Fruit fly (Drosophila melanogaster): ENCODE measurements around the gene Vm34Ca.

The Vm34Ca gene

DNA sequence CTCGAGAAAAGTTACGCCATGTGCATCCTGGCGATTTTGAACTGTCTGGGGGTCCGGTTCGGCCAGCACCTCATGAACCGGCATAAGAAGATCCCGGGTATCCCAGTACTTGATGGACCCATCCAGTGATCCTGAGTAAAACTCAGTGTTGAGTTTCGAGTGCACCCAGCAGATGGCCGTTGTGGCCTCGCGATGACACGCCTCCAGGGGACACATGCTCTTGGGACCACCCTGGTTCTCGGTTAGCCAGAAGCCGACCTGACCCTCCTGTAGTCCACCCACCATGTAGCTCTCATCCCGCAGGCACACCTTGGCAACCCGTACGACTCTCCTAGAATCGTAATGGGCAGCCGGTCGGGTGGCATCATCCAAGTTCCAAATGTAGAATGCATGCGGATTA, 14.0 kb downstream of the Vm34Ca start:
- TF ChIP-seq Sp1 (GFP tag; optimal IDR thresholded peaks at IDR 0.05) (no peak), Mio (GFP tag; optimal IDR thresholded peaks at IDR 0.05) (no peak), Dfd (GFP tag; optimal IDR thresholded peaks at IDR 0.05) (no peak), CG9705 (GFP tag; optimal IDR thresholded peaks at IDR 0.05) (no peak), Vsx2 (GFP tag; optimal IDR thresholded peaks at IDR 0.05; ENCODE audit: partially characterized antibody) (no peak), sage (GFP tag; optimal IDR thresholded peaks at IDR 0.05) (no peak), Jra (GFP tag; optimal IDR thresholded peaks at IDR 0.05) (no peak), usp (GFP tag; optimal IDR thresholded peaks at IDR 0.05) (no peak), lola (GFP tag; optimal IDR thresholded peaks at IDR 0.05) (no peak), CG32264 (GFP tag; optimal IDR thresholded peaks at IDR 0.05) (no peak), dl (GFP tag; optimal IDR thresholded peaks at IDR 0.05; ENCODE audit: insufficient read depth in 1 of 2, partially characterized antibody in 2 of 2) (no peak), Hr78 (GFP tag; optimal IDR thresholded peaks at IDR 0.05) (no peak), dsf (GFP tag; optimal IDR thresholded peaks at IDR 0.05; ENCODE audit: borderline replicate concordance) (no peak), sv (GFP tag; optimal IDR thresholded peaks at IDR 0.05) (no peak), Hnf4 (GFP tag; optimal IDR thresholded peaks at IDR 0.05) (no peak), woc (GFP tag; optimal IDR thresholded peaks at IDR 0.05) (no peak), brk (GFP tag; optimal IDR thresholded peaks at IDR 0.05) (no peak), br (GFP tag; optimal IDR thresholded peaks at IDR 0.05) (no peak), Hr83 (GFP tag; optimal IDR thresholded peaks at IDR 0.05; ENCODE audit: poor library complexity, severe bottlenecking) (no peak)

DNA sequence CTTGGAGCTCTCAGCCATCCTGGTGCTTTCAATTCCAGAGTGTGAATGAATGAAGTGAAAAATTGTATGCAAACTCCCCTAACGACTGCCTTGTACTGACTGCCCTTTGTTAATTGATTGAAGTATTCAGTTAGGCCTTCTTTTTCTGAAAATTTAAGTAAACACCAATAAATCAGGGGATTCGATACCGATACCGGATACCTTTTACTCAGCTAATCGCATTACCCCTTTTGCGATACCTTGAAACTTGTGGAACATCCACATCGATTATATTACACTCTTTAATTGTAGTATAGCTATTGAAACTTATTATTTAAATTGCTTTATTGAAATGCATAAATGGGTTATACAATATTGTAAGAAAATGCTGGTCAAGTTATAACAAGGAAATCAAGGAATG, 15.3 kb downstream of the Vm34Ca start, which contains the start of gene CG16957:
Gene CG16957 (minus strand): TSS at position 101 of the 400 bp plus-strand sequence.
- no peak for TF ChIP-seq rgr (GFP tag; optimal IDR thresholded peaks at IDR 0.05)
- no peak for TF ChIP-seq CG32264 (GFP tag; optimal IDR thresholded peaks at IDR 0.05)
- TF ChIP-seq HLH106 (tag; optimal IDR thresholded peaks at IDR 0.05), result no peak
- TF ChIP-seq dsf (GFP tag; optimal IDR thresholded peaks at IDR 0.05; ENCODE audit: borderline replicate concordance), result no peak
- TF ChIP-seq Mio (GFP tag; optimal IDR thresholded peaks at IDR 0.05), result no peak
- no peak for TF ChIP-seq N (GFP tag; optimal IDR thresholded peaks at IDR 0.05)
- no peak for TF ChIP-seq woc (GFP tag; optimal IDR thresholded peaks at IDR 0.05)
- TF ChIP-seq foxo (GFP tag; optimal IDR thresholded peaks at IDR 0.05), result no peak
- TF ChIP-seq Hr83 (GFP tag; optimal IDR thresholded peaks at IDR 0.05; ENCODE audit: poor library complexity, severe bottlenecking), result no peak
- TF ChIP-seq dl (GFP tag; optimal IDR thresholded peaks at IDR 0.05; ENCODE audit: insufficient read depth in 1 of 2, partially characterized antibody in 2 of 2), result no peak
- TF ChIP-seq sage (GFP tag; optimal IDR thresholded peaks at IDR 0.05), result no peak
- TF ChIP-seq jim (GFP tag; optimal IDR thresholded peaks at IDR 0.05), result no peak
- no peak for TF ChIP-seq Hr78 (GFP tag; optimal IDR thresholded peaks at IDR 0.05)

DNA sequence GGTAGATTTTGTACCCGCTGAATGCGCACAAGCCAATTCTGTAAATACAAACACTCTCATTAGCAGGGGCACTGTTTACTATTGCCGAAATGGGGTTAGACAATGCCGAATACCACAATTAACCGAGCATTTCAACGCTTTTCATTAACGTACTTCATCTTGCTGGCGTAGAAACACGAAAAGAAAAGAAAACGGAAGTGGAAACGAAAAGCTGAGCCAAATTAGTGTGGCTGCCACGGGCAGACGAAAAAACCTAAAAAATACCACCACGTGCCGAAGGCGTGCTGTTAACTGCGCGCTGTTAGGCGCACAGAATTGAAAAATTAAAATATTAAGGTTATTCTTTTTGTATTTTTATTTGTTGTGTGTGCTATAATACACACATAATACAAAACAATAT, 16.5 kb downstream of the Vm34Ca start, which contains the start of gene RpL24:
Gene RpL24 (minus strand): TSS at position 229 of the 400 bp plus-strand sequence.
- TF ChIP-seq Hnf4 (GFP tag; optimal IDR thresholded peaks at IDR 0.05), result no peak
- TF ChIP-seq OdsH (GFP tag; optimal IDR thresholded peaks at IDR 0.05), result peak; percentile 87
- no peak for TF ChIP-seq usp (GFP tag; optimal IDR thresholded peaks at IDR 0.05)
- no peak for TF ChIP-seq CrebA (GFP tag; optimal IDR thresholded peaks at IDR 0.05; ENCODE audit: borderline replicate concordance)
- no peak for TF ChIP-seq Hr78 (GFP tag; optimal IDR thresholded peaks at IDR 0.05)
- TF ChIP-seq Dif (GFP tag; optimal IDR thresholded peaks at IDR 0.05; ENCODE audit: partially characterized antibody), result no peak
- peak; percentile 75 for TF ChIP-seq Mio (GFP tag; optimal IDR thresholded peaks at IDR 0.05)
- no peak for TF ChIP-seq Dfd (GFP tag; optimal IDR thresholded peaks at IDR 0.05)
- no peak for TF ChIP-seq pan (optimal IDR thresholded peaks at IDR 0.05)
- TF ChIP-seq foxo (GFP tag; optimal IDR thresholded peaks at IDR 0.05), result peak; percentile 53 to 82
- TF ChIP-seq sv (GFP tag; optimal IDR thresholded peaks at IDR 0.05), result peak; percentile 89
- no peak for TF ChIP-seq Vsx2 (GFP tag; optimal IDR thresholded peaks at IDR 0.05; ENCODE audit: partially characterized antibody)
- TF ChIP-seq Sp1 (GFP tag; optimal IDR thresholded peaks at IDR 0.05), result peak; percentile 91
- TF ChIP-seq Abd-B (GFP tag; optimal IDR thresholded peaks at IDR 0.05), result no peak
- TF ChIP-seq dsf (GFP tag; optimal IDR thresholded peaks at IDR 0.05; ENCODE audit: borderline replicate concordance), result peak; percentile 27
- TF ChIP-seq GATAd (GFP tag; optimal IDR thresholded peaks at IDR 0.05), result no peak
- TF ChIP-seq Jra (GFP tag; optimal IDR thresholded peaks at IDR 0.05), result no peak
- no peak for TF ChIP-seq N (GFP tag; optimal IDR thresholded peaks at IDR 0.05)
- no peak for TF ChIP-seq brk (GFP tag; optimal IDR thresholded peaks at IDR 0.05)
- TF ChIP-seq dl (GFP tag; optimal IDR thresholded peaks at IDR 0.05; ENCODE audit: insufficient read depth in 1 of 2, partially characterized antibody in 2 of 2), result no peak
- TF ChIP-seq woc (GFP tag; optimal IDR thresholded peaks at IDR 0.05), result peak; percentile 53
- peak; percentile 91 for TF ChIP-seq h (GFP tag; optimal IDR thresholded peaks at IDR 0.05)
- peak; percentile 90 for TF ChIP-seq br (GFP tag; optimal IDR thresholded peaks at IDR 0.05)
- peak; percentile 77 for TF ChIP-seq Myc (optimal IDR thresholded peaks at IDR 0.05)
- peak; percentile 87 for TF ChIP-seq dmrt93B (GFP tag; optimal IDR thresholded peaks at IDR 0.05)
- TF ChIP-seq psq (GFP tag; optimal IDR thresholded peaks at IDR 0.05), result peak; percentile 74
- peak; percentile 93 for TF ChIP-seq CG9705 (GFP tag; optimal IDR thresholded peaks at IDR 0.05)
- peak; percentile 83 for TF ChIP-seq fru (GFP tag; optimal IDR thresholded peaks at IDR 0.05)
- TF ChIP-seq sage (GFP tag; optimal IDR thresholded peaks at IDR 0.05), result peak; percentile 87
- no peak for TF ChIP-seq jim (GFP tag; optimal IDR thresholded peaks at IDR 0.05)
- TF ChIP-seq tai (GFP tag; optimal IDR thresholded peaks at IDR 0.05), result no peak
- no peak for TF ChIP-seq lola (GFP tag; optimal IDR thresholded peaks at IDR 0.05)
- peak; percentile 76 for TF ChIP-seq HLH106 (tag; optimal IDR thresholded peaks at IDR 0.05)
- TF ChIP-seq Hr83 (GFP tag; optimal IDR thresholded peaks at IDR 0.05; ENCODE audit: poor library complexity, severe bottlenecking), result peak; percentile 92
- TF ChIP-seq Rel (GFP tag; optimal IDR thresholded peaks at IDR 0.05), result peak; percentile 61
- TF ChIP-seq Rel (tag; optimal IDR thresholded peaks at IDR 0.05), result peak; percentile 69
- TF ChIP-seq rgr (GFP tag; optimal IDR thresholded peaks at IDR 0.05), result peak; percentile 96
- peak; percentile 69 for TF ChIP-seq ey (GFP tag; optimal IDR thresholded peaks at IDR 0.05)
- peak; percentile 63 for TF ChIP-seq CG32264 (GFP tag; optimal IDR thresholded peaks at IDR 0.05)

Data from whole organism, wandering third instar larva.